Fruit fly (Drosophila melanogaster): ENCODE data around the gene Hs3st-B.

The Hs3st-B gene

dm6 chrX:19241790-19242373 is 6.6 kb upstream of the Hs3st-B start, which contains the start of gene CG14196 (continued):
- TF ChIP-seq CG2199 (GFP tag; IDR thresholded peaks at IDR 0.05) (0 out of 3 replicates have a peak, but pooled peaks have one; percentile 70), CG17361 (GFP tag; IDR thresholded peaks at IDR 0.05) (no peak), z (GFP tag; IDR thresholded peaks at IDR 0.05) (no peak), CG8290 (GFP tag; optimal IDR thresholded peaks at IDR 0.05) (peak; percentile 52), CG8290 (tag; optimal IDR thresholded peaks at IDR 0.05) (peak in 1 of 2 experiments; percentile 24), CG12391 (tag; optimal IDR thresholded peaks at IDR 0.05) (no peak), CG30403 (GFP tag; optimal IDR thresholded peaks at IDR 0.05) (no peak), nom (GFP tag; optimal IDR thresholded peaks at IDR 0.05) (no peak), disco-r (GFP tag; optimal IDR thresholded peaks at IDR 0.05) (no peak), tll (GFP tag; optimal IDR thresholded peaks at IDR 0.05) (no peak), CG10321 (GFP tag; IDR thresholded peaks at IDR 0.05) (no peak), caup (GFP tag; optimal IDR thresholded peaks at IDR 0.05; ENCODE audit: severe bottlenecking) (no peak), twi (tag; optimal IDR thresholded peaks at IDR 0.05) (no peak), sc (optimal IDR thresholded peaks at IDR 0.05) (no peak), sc (GFP tag; optimal IDR thresholded peaks at IDR 0.05) (no peak), CTCF (GFP tag; optimal IDR thresholded peaks at IDR 0.05) (peak; percentile 58), PHDP (tag; optimal IDR thresholded peaks at IDR 0.05) (no peak), CG13296 (GFP tag; optimal IDR thresholded peaks at IDR 0.05) (no peak), pita (GFP tag; optimal IDR thresholded peaks at IDR 0.05) (peak; percentile 10), luna (GFP tag; optimal IDR thresholded peaks at IDR 0.05) (no peak), ac (GFP tag; optimal IDR thresholded peaks at IDR 0.05) (no peak), tap (tag; optimal IDR thresholded peaks at IDR 0.05) (no peak), lola (GFP tag; optimal IDR thresholded peaks at IDR 0.05) (no peak), ttk (GFP tag; IDR thresholded peaks at IDR 0.05) (no peak), Dref (GFP tag; IDR thresholded peaks at IDR 0.05) (no peak), CG18599 (GFP tag; optimal IDR thresholded peaks at IDR 0.05) (no peak), HLH3B (GFP tag; IDR thresholded peaks at IDR 0.05) (no peak), Usf (GFP tag; optimal IDR thresholded peaks at IDR 0.05) (no peak), YL-1 (GFP tag; optimal IDR thresholded peaks at IDR 0.05) (no peak), lab (GFP tag; optimal IDR thresholded peaks at IDR 0.05) (peak; percentile 10), Dad (GFP tag; optimal IDR thresholded peaks at IDR 0.05) (no peak), mld (GFP tag; IDR thresholded peaks at IDR 0.05; ENCODE audit: partially characterized antibody) (no peak), CG12236 (GFP tag; optimal IDR thresholded peaks at IDR 0.05) (no peak), Dll (GFP tag; IDR thresholded peaks at IDR 0.05; ENCODE audit: partially characterized antibody) (no peak), ham (GFP tag; IDR thresholded peaks at IDR 0.05) (no peak), gro (GFP tag; optimal IDR thresholded peaks at IDR 0.05) (no peak), CG9437 (GFP tag; optimal IDR thresholded peaks at IDR 0.05) (peak; percentile 20), kni (GFP tag; optimal IDR thresholded peaks at IDR 0.05) (no peak), CG17328 (GFP tag; IDR thresholded peaks at IDR 0.05) (no peak), usp (GFP tag; optimal IDR thresholded peaks at IDR 0.05) (no peak)

dm6 chrX:19243379-19243834 is 5.0 kb upstream of the Hs3st-B start, which contains the start of gene CG7889:
CG7889 (plus strand) TSS chrX:19243631.
- no peak for TF ChIP-seq CoRest (tag; optimal IDR thresholded peaks at IDR 0.05)
- peak; percentile 52 for TF ChIP-seq CG9797 (GFP tag; optimal IDR thresholded peaks at IDR 0.05)
- no peak for TF ChIP-seq crp (GFP tag; optimal IDR thresholded peaks at IDR 0.05)
- TF ChIP-seq CG7372 (GFP tag; IDR thresholded peaks at IDR 0.05): no peak
- TF ChIP-seq CG14014 (GFP tag; IDR thresholded peaks at IDR 0.05): peak; percentile 26; the same call in 1 of the 2 replicates
- no peak for TF ChIP-seq sug (tag; optimal IDR thresholded peaks at IDR 0.05)
- peak; percentile 25 for TF ChIP-seq Nf-YC (tag; optimal IDR thresholded peaks at IDR 0.05)
- TF ChIP-seq Myb (GFP tag; optimal IDR thresholded peaks at IDR 0.05): no peak
- peak; percentile 31; the same call in 1 of the 3 replicates for TF ChIP-seq CG34422 (GFP tag; IDR thresholded peaks at IDR 0.05)
- TF ChIP-seq CG11695 (GFP tag; IDR thresholded peaks at IDR 0.05): 0 out of 3 replicates have a peak, but pooled peaks have one; percentile 29
- no peak for TF ChIP-seq pum (GFP tag; optimal IDR thresholded peaks at IDR 0.05)
- TF ChIP-seq gce (GFP tag; IDR thresholded peaks at IDR 0.05): no peak
- TF ChIP-seq CG9932 (GFP tag; IDR thresholded peaks at IDR 0.05): peak; percentile 28; the same call in 1 of the 2 replicates
- TF ChIP-seq cas (GFP tag; IDR thresholded peaks at IDR 0.05): no peak
